Worm (Caenorhabditis elegans) whole organism, L3 larva: Measurements from ENCODE around the gene C06E2.9.

ENCODE experiments used
- ceh-28 ChIP-seq: fragments of 150-350 bp; optimal IDR thresholded peaks from 2 replicates; lab custom pipeline; 2014; ENCODE audit warnings: missing biosample characterization, missing genetic modification reagents, missing genetic modification characterization
- daf-12 ChIP-seq: fragments of 150-350 bp; optimal IDR thresholded peaks from 2 replicates; lab custom pipeline; 2014; ENCODE audit warnings: missing biosample characterization, missing genetic modification reagents, missing genetic modification characterization
- egl-27 ChIP-seq: sonication (generic microtip); optimal IDR thresholded peaks from 4 replicates; lab custom pipeline; 2017; ENCODE audit warnings: missing biosample characterization, missing genetic modification reagents, missing genetic modification characterization
- elt-2 ChIP-seq: sonication (generic microtip); optimal IDR thresholded peaks from 2 replicates; lab custom pipeline; 2016; ENCODE audit warnings: missing genetic modification reagents, mild to moderate bottlenecking, missing genetic modification characterization, missing compliant biosample characterization
- lsy-12 ChIP-seq: sonication (generic microtip); optimal IDR thresholded peaks from 2 replicates; lab custom pipeline; 2016; ENCODE audit warnings: mild to moderate bottlenecking, missing genetic modification characterization, missing compliant biosample characterization
- mdl-1 ChIP-seq: fragments of 150-350 bp; optimal IDR thresholded peaks from 2 replicates; lab custom pipeline; 2014; ENCODE audit warnings: missing biosample characterization, missing genetic modification characterization
- nhr-12 ChIP-seq: fragments of 150-350 bp; optimal IDR thresholded peaks from 2 replicates; lab custom pipeline; 2014; ENCODE audit warnings: missing biosample characterization, missing genetic modification characterization
- nhr-28 ChIP-seq: fragments of 150-350 bp; optimal IDR thresholded peaks from 2 replicates; lab custom pipeline; 2014; ENCODE audit warnings: missing biosample characterization, missing genetic modification characterization
- nhr-77 ChIP-seq: fragments of 150-350 bp; optimal IDR thresholded peaks from 2 replicates; lab custom pipeline; 2014; ENCODE audit warnings: missing biosample characterization, missing genetic modification characterization

- TF ChIP-seq ceh-28 = no peak
- no peak for TF ChIP-seq nhr-28
- no peak for TF ChIP-seq egl-27 (tag; lab: Kevin White, UChicago)
- no peak for TF ChIP-seq elt-2
- no peak for TF ChIP-seq daf-12 (tag; lab: Kevin White, UChicago)
- TF ChIP-seq mdl-1 (tag; lab: Kevin White, UChicago) = no peak
- no peak for TF ChIP-seq nhr-77
- no peak for TF ChIP-seq nhr-12 (tag; lab: Kevin White, UChicago)
- TF ChIP-seq lsy-12 (tag; lab: Kevin White, UChicago) = no peak
Measured at ce11 chrX:8874748-8875147, 13.7 kb downstream of the C06E2.9 start, which contains the start of gene C06E2.1.
